Fruit fly (Drosophila melanogaster) Kc167 (cell line): ENCODE measurements around the gene CG14780.

Experiments
- Sin3A ChIP-seq: fragments of >200 bp; optimal IDR thresholded peaks from 2 replicates; lab custom pipeline; 2018; ENCODE audit warnings: missing external identifiers
- psq ChIP-seq: fragments of >200 bp; optimal IDR thresholded peaks from 2 replicates; lab custom pipeline; 2017; ENCODE audit warnings: missing external identifiers

dm6 chrX:1512753-1513226 lies 40.5 kb downstream of the CG14780 start, which contains the start of gene CG14795:
- TF ChIP-seq psq (lab: Kevin White, UChicago) (no peak), Sin3A (no peak)
